Worm (Caenorhabditis elegans) whole organism, early embryonic: ENCODE results near the gene W09D6.5.

Experiments used
- ama-1 ChIP-seq: fragments of 150-350 bp; optimal IDR thresholded peaks from 2 replicates; lab custom pipeline; 2014
- hmbx-1 ChIP-seq: sonication (generic microtip); optimal IDR thresholded peaks from 2 replicates; lab custom pipeline; 2016; ENCODE audit warnings: mild to moderate bottlenecking, missing genetic modification characterization, missing compliant biosample characterization
- hmg-4 ChIP-seq: fragments of 200-800 bp; sonication (Bioruptor generic); optimal IDR thresholded peaks from 2 replicates; lab custom pipeline; 2018; ENCODE audit warnings: mild to moderate bottlenecking, missing genetic modification characterization, missing compliant biosample characterization

DNA sequence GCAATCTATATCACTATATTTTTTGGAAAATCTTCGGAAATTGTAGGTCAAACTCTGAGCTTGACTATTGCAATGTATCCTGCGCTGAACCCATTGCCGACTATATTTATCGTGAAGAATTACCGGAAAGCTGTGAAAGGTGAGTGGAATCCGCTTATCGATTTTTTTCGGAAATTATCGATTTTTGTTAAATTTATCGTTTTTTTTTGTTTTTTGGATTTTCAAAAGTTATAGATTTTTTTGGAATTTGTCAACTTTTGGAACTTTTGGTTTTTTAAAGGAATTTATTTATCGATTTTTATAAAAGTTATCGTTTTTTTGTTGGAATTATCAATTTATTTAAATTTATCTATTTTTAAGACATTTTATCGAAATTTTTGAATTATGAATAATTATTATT, 11.5 kb upstream of the W09D6.5 start:
- no peak for TF ChIP-seq ama-1
- no peak for TF ChIP-seq hmbx-1 (tag; lab: Kevin White, UChicago)
- no peak for TF ChIP-seq hmg-4 (GFP tag; lab: Kevin White, UChicago)
